Fruit fly (Drosophila melanogaster) whole organism, embryonic: ENCODE measurements around the gene CG43403.

ENCODE experiments used
- Antp ChIP-seq: fragments of 200-800 bp; sonication (Bioruptor generic); optimal IDR thresholded peaks from 3 replicates; lab custom pipeline; 2016; ENCODE audit warnings: missing biosample characterization, missing genetic modification characterization
- CG11093 ChIP-seq: fragments of 200-800 bp; sonication (Bioruptor generic); IDR thresholded peaks from 3 replicates; pipeline ENCODE4 v1.3.6; 2022; ENCODE audit warnings: missing biosample characterization, missing genetic modification characterization
- CG1233 ChIP-seq: fragments of 200-800 bp; sonication (Bioruptor generic); optimal IDR thresholded peaks from 4 replicates; lab custom pipeline; 2018; ENCODE audit warnings: missing biosample characterization, mild to moderate bottlenecking, missing genetic modification characterization
- CG13123 ChIP-seq: fragments of 200-800 bp; sonication (Bioruptor generic); optimal IDR thresholded peaks from 2 replicates; lab custom pipeline; 2016; ENCODE audit warnings: missing biosample characterization, missing genetic modification characterization
- CG13894 ChIP-seq: fragments of 200-800 bp; sonication (Bioruptor generic); optimal IDR thresholded peaks from 3 replicates; lab custom pipeline; 2018; ENCODE audit warnings: missing biosample characterization, mild to moderate bottlenecking, missing genetic modification characterization, moderate library complexity
- CG14710 ChIP-seq: fragments of 200-800 bp; sonication (Bioruptor generic); optimal IDR thresholded peaks from 3 replicates; lab custom pipeline; 2019; ENCODE audit warnings: missing biosample characterization, mild to moderate bottlenecking, missing genetic modification characterization, moderate library complexity
- CG14860 ChIP-seq: fragments of 200-800 bp; sonication (Bioruptor generic); IDR thresholded peaks from 3 replicates; pipeline ENCODE4 v1.3.6; 2022; ENCODE audit warnings: missing biosample characterization, missing genetic modification characterization; ENCODE audit not compliant: partially characterized antibody
- CG15479 ChIP-seq: fragments of 200-800 bp; sonication (Bioruptor generic); optimal IDR thresholded peaks from 3 replicates; lab custom pipeline; 2019; ENCODE audit warnings: missing biosample characterization, mild to moderate bottlenecking, missing genetic modification characterization, moderate library complexity
- CG15514 ChIP-seq: fragments of 200-800 bp; sonication (Bioruptor generic); optimal IDR thresholded peaks from 3 replicates; lab custom pipeline; 2017; ENCODE audit warnings: missing biosample characterization, missing genetic modification characterization, mild to moderate bottlenecking, moderate library complexity, missing genetic modification reagents
- CG1602 ChIP-seq: fragments of 200-800 bp; sonication (Bioruptor generic); optimal IDR thresholded peaks from 3 replicates; lab custom pipeline; 2016; ENCODE audit warnings: missing biosample characterization, missing genetic modification characterization
- CG17802 ChIP-seq: fragments of 200-800 bp; sonication (Bioruptor generic); optimal IDR thresholded peaks from 2 replicates; lab custom pipeline; 2018; ENCODE audit warnings: missing biosample characterization, mild to moderate bottlenecking, missing genetic modification characterization, moderate library complexity
- CG18262 ChIP-seq: fragments of 200-800 bp; optimal IDR thresholded peaks from 3 replicates; lab custom pipeline; 2019; ENCODE audit warnings: missing biosample characterization, mild to moderate bottlenecking, missing genetic modification characterization, moderate library complexity
- CG18599 ChIP-seq: fragments of 200-800 bp; sonication (Bioruptor generic); optimal IDR thresholded peaks from 3 replicates; lab custom pipeline; 2017; ENCODE audit warnings: missing biosample characterization, missing genetic modification characterization, mild to moderate bottlenecking, moderate library complexity, missing genetic modification reagents
- CG2875 ChIP-seq: fragments of 200-800 bp; sonication (Bioruptor generic); optimal IDR thresholded peaks from 2 replicates; lab custom pipeline; 2017; ENCODE audit warnings: missing biosample characterization, mild to moderate bottlenecking, missing genetic modification characterization, missing genetic modification reagents
- CG31365 ChIP-seq: fragments of 200-800 bp; sonication (Bioruptor generic); optimal IDR thresholded peaks from 2 replicates; lab custom pipeline; 2018; ENCODE audit warnings: missing biosample characterization, mild to moderate bottlenecking, missing genetic modification characterization
- CG32767 ChIP-seq: fragments of 200-800 bp; sonication (Bioruptor generic); IDR thresholded peaks from 2 replicates; pipeline ENCODE4 v1.3.6; 2022; ENCODE audit warnings: missing biosample characterization, missing genetic modification characterization
- CG4424 ChIP-seq: fragments of 200-800 bp; sonication (Bioruptor generic); optimal IDR thresholded peaks from 3 replicates; lab custom pipeline; 2016; ENCODE audit warnings: missing biosample characterization, missing genetic modification characterization
- CG5180 ChIP-seq: fragments of 200-800 bp; sonication (Bioruptor generic); optimal IDR thresholded peaks from 3 replicates; lab custom pipeline; 2017; ENCODE audit warnings: missing biosample characterization, missing genetic modification characterization, mild to moderate bottlenecking, moderate library complexity, missing genetic modification reagents
- CG5953 ChIP-seq: fragments of 200-800 bp; sonication (Bioruptor generic); IDR thresholded peaks from 2 replicates; pipeline ENCODE4 v1.3.6; 2022; ENCODE audit warnings: missing biosample characterization, missing genetic modification characterization
- CG6272 ChIP-seq: fragments of 200-800 bp; sonication (Bioruptor generic); IDR thresholded peaks from 2 replicates; pipeline ENCODE4 v1.3.6; 2022; ENCODE audit warnings: missing biosample characterization, missing genetic modification characterization
- CG7963 ChIP-seq: fragments of 200-800 bp; sonication (Bioruptor generic); IDR thresholded peaks from 3 replicates; pipeline ENCODE4 v1.3.6; 2022; ENCODE audit warnings: missing biosample characterization, missing genetic modification characterization; ENCODE audit not compliant: partially characterized antibody
- CG8290 ChIP-seq, 3 experiments: fragments of 200-800 bp; sonication (Bioruptor generic); optimal IDR thresholded peaks; 2 replicates each; lab custom pipeline; 2016 to 2019; ENCODE audit warnings: missing biosample characterization in 3 of 3, missing genetic modification characterization in 3 of 3, mild to moderate bottlenecking in 2 of 3, moderate library complexity in 1 of 3
- Chrac-16 ChIP-seq: fragments of 200-800 bp; sonication (Bioruptor generic); optimal IDR thresholded peaks from 3 replicates; lab custom pipeline; 2016; ENCODE audit warnings: missing biosample characterization, missing genetic modification characterization
- CrebB ChIP-seq: fragments of 200-800 bp; sonication (Bioruptor generic); optimal IDR thresholded peaks from 3 replicates; lab custom pipeline; 2018; ENCODE audit warnings: missing biosample characterization, mild to moderate bottlenecking, missing genetic modification characterization
- D ChIP-seq, 2 experiments: fragments of 200-800 bp in 1 of 2; fragments of >200 bp in 1 of 2; sonication (Bioruptor generic) in 1 of 2; optimal IDR thresholded peaks; 2 replicates in 1 of 2; 3 replicates in 1 of 2; lab custom pipeline; 2017; ENCODE audit warnings: mild to moderate bottlenecking in 1 of 2, missing biosample characterization in 1 of 2, missing genetic modification characterization in 1 of 2, missing genetic modification reagents in 1 of 2
- Dip2 ChIP-seq: fragments of 200-800 bp; sonication (Bioruptor generic); IDR thresholded peaks from 2 replicates; pipeline ENCODE4 v1.3.6; 2022; ENCODE audit warnings: missing biosample characterization, missing genetic modification characterization
- Dp ChIP-seq: fragments of 200-800 bp; sonication (Bioruptor generic); optimal IDR thresholded peaks from 2 replicates; lab custom pipeline; 2018; ENCODE audit warnings: missing biosample characterization, mild to moderate bottlenecking, missing genetic modification characterization, moderate library complexity
- ERR ChIP-seq: fragments of 200-800 bp; sonication (Bioruptor generic); optimal IDR thresholded peaks from 2 replicates; lab custom pipeline; 2016; ENCODE audit warnings: missing biosample characterization, missing genetic modification characterization
- Fer2 ChIP-seq: fragments of 200-800 bp; sonication (Bioruptor generic); optimal IDR thresholded peaks from 2 replicates; lab custom pipeline; 2018; ENCODE audit warnings: missing biosample characterization, mild to moderate bottlenecking, missing genetic modification characterization, moderate library complexity
- Fer3 ChIP-seq: fragments of 200-800 bp; sonication (Bioruptor generic); optimal IDR thresholded peaks from 2 replicates; lab custom pipeline; 2018; ENCODE audit warnings: missing biosample characterization, mild to moderate bottlenecking, missing genetic modification characterization, moderate library complexity
- PHDP ChIP-seq: fragments of 200-800 bp; sonication (Bioruptor generic); optimal IDR thresholded peaks from 3 replicates; lab custom pipeline; 2018; ENCODE audit warnings: missing biosample characterization, mild to moderate bottlenecking, missing genetic modification characterization, moderate library complexity
- ab ChIP-seq: fragments of 200-800 bp; sonication (Bioruptor generic); optimal IDR thresholded peaks from 2 replicates; lab custom pipeline; 2016; ENCODE audit warnings: missing biosample characterization, missing genetic modification characterization
- bbx ChIP-seq: fragments of 200-800 bp; sonication (Bioruptor generic); IDR thresholded peaks from 2 replicates; pipeline ENCODE4 v1.3.6; 2022; ENCODE audit warnings: missing biosample characterization, missing genetic modification characterization; ENCODE audit not compliant: partially characterized antibody
- bsh ChIP-seq, 2 experiments: fragments of 200-800 bp; sonication (Bioruptor generic); optimal IDR thresholded peaks; 2 replicates each; lab custom pipeline; 2017 to 2018; ENCODE audit warnings: mild to moderate bottlenecking in 2 of 2, missing biosample characterization in 2 of 2, missing genetic modification characterization in 2 of 2, moderate library complexity in 1 of 2
- cad ChIP-seq: fragments of >200 bp; optimal IDR thresholded peaks from 2 replicates; lab custom pipeline; 2017; ENCODE audit warnings: missing biosample characterization, missing genetic modification characterization
- corto ChIP-seq: fragments of 200-800 bp; sonication (Bioruptor generic); optimal IDR thresholded peaks from 2 replicates; lab custom pipeline; 2016; ENCODE audit warnings: missing biosample characterization, mild to moderate bottlenecking, missing genetic modification characterization, moderate library complexity
- dmrt11E ChIP-seq: fragments of 200-800 bp; sonication (Bioruptor generic); optimal IDR thresholded peaks from 3 replicates; lab custom pipeline; 2018; ENCODE audit warnings: missing biosample characterization, mild to moderate bottlenecking, missing genetic modification characterization, moderate library complexity
- fd102C ChIP-seq: fragments of 200-800 bp; sonication (Bioruptor generic); optimal IDR thresholded peaks from 2 replicates; lab custom pipeline; 2018; ENCODE audit warnings: missing biosample characterization, mild to moderate bottlenecking, missing genetic modification characterization, moderate library complexity
- fd3F ChIP-seq: fragments of 200-800 bp; sonication (Bioruptor generic); optimal IDR thresholded peaks from 2 replicates; lab custom pipeline; 2018; ENCODE audit warnings: missing biosample characterization, mild to moderate bottlenecking, missing genetic modification characterization, moderate library complexity
- gsb ChIP-seq: fragments of 200-800 bp; sonication (Bioruptor generic); IDR thresholded peaks from 2 replicates; pipeline ENCODE4 v1.3.6; 2022; ENCODE audit warnings: missing biosample characterization, missing genetic modification characterization
- ham ChIP-seq: fragments of 200-800 bp; sonication (Bioruptor generic); IDR thresholded peaks from 2 replicates; pipeline ENCODE4 v1.3.6; 2022; ENCODE audit warnings: missing biosample characterization, missing genetic modification characterization
- jumu ChIP-seq: fragments of 200-800 bp; sonication (Bioruptor generic); optimal IDR thresholded peaks from 3 replicates; lab custom pipeline; 2016; ENCODE audit warnings: missing biosample characterization, missing genetic modification characterization
- kni ChIP-seq: fragments of 200-800 bp; sonication (Bioruptor generic); optimal IDR thresholded peaks from 3 replicates; lab custom pipeline; 2017; ENCODE audit warnings: mild to moderate bottlenecking, missing biosample characterization, missing genetic modification reagents, missing genetic modification characterization
- lmd ChIP-seq: fragments of 200-800 bp; sonication (Bioruptor generic); IDR thresholded peaks from 2 replicates; pipeline ENCODE4 v1.3.6; 2022; ENCODE audit warnings: missing biosample characterization, missing genetic modification characterization
- org-1 ChIP-seq: fragments of 200-800 bp; sonication (Bioruptor generic); optimal IDR thresholded peaks from 2 replicates; lab custom pipeline; 2017; ENCODE audit warnings: missing biosample characterization, missing genetic modification characterization
- sens-2 ChIP-seq: fragments of 200-800 bp; sonication (Bioruptor generic); IDR thresholded peaks from 2 replicates; pipeline ENCODE4 v1.3.6; 2022; ENCODE audit warnings: missing biosample characterization, missing genetic modification characterization
- ttk ChIP-seq: fragments of 200-800 bp; sonication (Bioruptor generic); IDR thresholded peaks from 2 replicates; pipeline ENCODE4 v2.1.2; 2022; ENCODE audit warnings: missing biosample characterization, missing genetic modification characterization
- wek ChIP-seq: fragments of 200-800 bp; sonication (Bioruptor generic); optimal IDR thresholded peaks from 3 replicates; lab custom pipeline; 2018; ENCODE audit warnings: missing biosample characterization, mild to moderate bottlenecking, missing genetic modification characterization, moderate library complexity

Gene CG43403

DNA sequence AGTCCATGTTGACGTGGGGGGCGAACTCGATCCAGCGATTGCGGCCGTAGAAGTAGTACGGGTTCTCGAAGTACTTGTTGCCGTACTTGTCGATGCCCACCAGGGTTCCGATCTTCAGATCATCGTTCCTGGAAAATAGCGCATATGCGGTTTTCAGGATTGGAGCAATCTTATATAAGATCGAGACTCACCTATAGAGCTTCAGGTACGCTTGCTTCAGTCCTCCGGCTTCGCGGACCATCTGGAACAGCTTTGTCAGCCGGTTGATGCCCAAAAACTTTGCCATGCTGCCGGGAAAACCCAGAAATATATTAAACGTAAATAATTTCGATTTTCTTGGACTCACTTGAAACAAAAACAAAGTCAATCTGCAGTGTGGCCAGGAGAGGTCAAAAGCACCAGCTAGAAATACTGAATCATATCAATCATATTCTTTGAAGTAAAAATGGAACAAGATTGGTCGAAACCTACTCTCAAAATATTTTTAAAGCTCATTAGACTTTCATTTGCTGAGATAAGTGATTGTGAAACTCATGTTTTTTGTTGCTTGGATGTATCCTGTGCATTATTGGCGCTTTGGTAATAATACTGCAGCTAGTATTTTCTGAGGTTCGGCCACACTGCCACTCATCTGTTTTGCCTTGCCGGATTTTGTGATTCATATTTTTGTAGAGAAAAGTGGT, 40.2 kb upstream of the CG43403 start, which contains the start of the genes ND-B17.2 and Arpc5 (continued):
- TF ChIP-seq ab (no peak), CG18262 (tag; lab: Kevin White, UChicago) (peak; percentile 29), cad (GFP tag; lab: Kevin White, UChicago) (no peak), kni (no peak), CG18599 (no peak), CG14860 (no peak), dmrt11E (tag; lab: Kevin White, UChicago) (peak; percentile 16), Fer2 (tag; lab: Kevin White, UChicago) (no peak), ERR (GFP tag; lab: Kevin White, UChicago) (no peak), CrebB (tag; lab: Kevin White, UChicago) (no peak), bsh (GFP tag; optimal IDR thresholded peaks at IDR 0.05; lab: Kevin White, UChicago) (no peak), Chrac-16 (no peak), gsb (GFP tag; lab: Robert Waterston, UW) (no peak), bbx (no peak), CG31365 (tag; lab: Kevin White, UChicago) (no peak), CG5953 (no peak), CG4424 (GFP tag; lab: Kevin White, UChicago) (peak; percentile 18), Fer3 (tag; lab: Kevin White, UChicago) (no peak), CG15514 (GFP tag; lab: Kevin White, UChicago) (peak; percentile 30), CG1233 (no peak), CG13123 (no peak), sens-2 (GFP tag; lab: Robert Waterston, UW) (no peak), Dip2 (GFP tag; lab: Robert Waterston, UW) (no peak), CG15479 (GFP tag; lab: Kevin White, UChicago) (no peak), D (optimal IDR thresholded peaks at IDR 0.05; lab: Kevin White, UChicago) (no peak), D (GFP tag; optimal IDR thresholded peaks at IDR 0.05; lab: Kevin White, UChicago) (no peak), CG5180 (GFP tag; lab: Kevin White, UChicago) (no peak), fd102C (no peak), CG8290 (GFP tag; optimal IDR thresholded peaks at IDR 0.05; lab: Kevin White, UChicago) (peak; percentile 54), CG8290 (tag; optimal IDR thresholded peaks at IDR 0.05; lab: Kevin White, UChicago) (no peak), CG11093 (GFP tag; lab: Robert Waterston, UW) (no peak), Antp (peak; percentile 18), CG17802 (tag; lab: Kevin White, UChicago) (no peak), CG14710 (peak; percentile 61), corto (GFP tag; lab: Kevin White, UChicago) (no peak), ttk (no peak), CG1602 (GFP tag; lab: Kevin White, UChicago) (no peak), CG6272 (GFP tag; lab: Robert Waterston, UW) (no peak), CG7963 (no peak), CG2875 (no peak), ham (no peak), wek (GFP tag; lab: Kevin White, UChicago) (no peak), lmd (GFP tag; lab: Robert Waterston, UW) (no peak), jumu (no peak), CG32767 (no peak), fd3F (GFP tag; lab: Kevin White, UChicago) (no peak), PHDP (tag; lab: Kevin White, UChicago) (no peak), CG13894 (tag; lab: Kevin White, UChicago) (no peak), Dp (GFP tag; lab: Kevin White, UChicago) (peak; percentile 34), org-1 (GFP tag; lab: Kevin White, UChicago) (no peak)
